Fruit fly (Drosophila melanogaster): Measurements from ENCODE around the gene Bulli.
A peak's percentile ranks its signal among the peaks of the same experiment; 100 is the strongest.

The Bulli gene

dm6 chr3L:6482838-6483237 is 5.6 kb upstream of the Bulli start (continued):
- TF ChIP-seq E2f1 (GFP tag; IDR thresholded peaks at IDR 0.05): peak; percentile 36; the same call in 1 of the 2 replicates
- no peak for TF ChIP-seq HmgZ (tag; optimal IDR thresholded peaks at IDR 0.05)
- TF ChIP-seq Hmx (GFP tag; optimal IDR thresholded peaks at IDR 0.05): no peak
- no peak for TF ChIP-seq lov (optimal IDR thresholded peaks at IDR 0.05)
- TF ChIP-seq lov (GFP tag; IDR thresholded peaks at IDR 0.05): 0 out of 3 replicates have a peak, but pooled peaks have one; percentile 38
- no peak for TF ChIP-seq CHES-1-like (GFP tag; optimal IDR thresholded peaks at IDR 0.05)
- no peak for TF ChIP-seq CG4820 (GFP tag; optimal IDR thresholded peaks at IDR 0.05)
- TF ChIP-seq tll (GFP tag; optimal IDR thresholded peaks at IDR 0.05): no peak
- peak; percentile 26 for TF ChIP-seq fd96Cb (tag; optimal IDR thresholded peaks at IDR 0.05)
- no peak for TF ChIP-seq yki (optimal IDR thresholded peaks at IDR 0.05)
- TF ChIP-seq Sry-β (GFP tag; optimal IDR thresholded peaks at IDR 0.05): no peak
- TF ChIP-seq fd64A (GFP tag; optimal IDR thresholded peaks at IDR 0.05): no peak
- TF ChIP-seq hb (GFP tag; IDR thresholded peaks at IDR 0.05; ENCODE audit: partially characterized antibody): no peak
- peak; percentile 58 for TF ChIP-seq ATbp (GFP tag; optimal IDR thresholded peaks at IDR 0.05)
- peak; percentile 44; the same call in 1 of the 3 replicates for TF ChIP-seq zfh1 (GFP tag; IDR thresholded peaks at IDR 0.05)
- no peak for TF ChIP-seq Lim3 (GFP tag; IDR thresholded peaks at IDR 0.05)
- peak; percentile 7 for TF ChIP-seq nom (GFP tag; optimal IDR thresholded peaks at IDR 0.05)
- no peak for TF ChIP-seq NC2α (GFP tag; optimal IDR thresholded peaks at IDR 0.05)
- peak; percentile 43 for TF ChIP-seq Ssrp (tag; optimal IDR thresholded peaks at IDR 0.05)
- TF ChIP-seq Abd-B (GFP tag; optimal IDR thresholded peaks at IDR 0.05): no peak
- TF ChIP-seq caup (GFP tag; optimal IDR thresholded peaks at IDR 0.05; ENCODE audit: severe bottlenecking): no peak
- TF ChIP-seq CG12744 (GFP tag; optimal IDR thresholded peaks at IDR 0.05): no peak
- TF ChIP-seq CG9797 (GFP tag; optimal IDR thresholded peaks at IDR 0.05): no peak
- no peak for TF ChIP-seq vfl (GFP tag; optimal IDR thresholded peaks at IDR 0.05)
- no peak for TF ChIP-seq chn (GFP tag; optimal IDR thresholded peaks at IDR 0.05)
- TF ChIP-seq schlank (tag; optimal IDR thresholded peaks at IDR 0.05): no peak
- TF ChIP-seq Kr (GFP tag; optimal IDR thresholded peaks at IDR 0.05): no peak
- TF ChIP-seq hbn (GFP tag; IDR thresholded peaks at IDR 0.05; ENCODE audit: partially characterized antibody): no peak
- no peak for TF ChIP-seq crol (GFP tag; IDR thresholded peaks at IDR 0.05)
- TF ChIP-seq MESR4 (GFP tag; optimal IDR thresholded peaks at IDR 0.05): no peak
- TF ChIP-seq gce (GFP tag; IDR thresholded peaks at IDR 0.05): no peak
- no peak for TF ChIP-seq kay (GFP tag; optimal IDR thresholded peaks at IDR 0.05)
- no peak for TF ChIP-seq vnd (GFP tag; IDR thresholded peaks at IDR 0.05; ENCODE audit: partially characterized antibody)
- TF ChIP-seq Hr51 (GFP tag; optimal IDR thresholded peaks at IDR 0.05): peak in 1 of 2 experiments; percentile 60
- TF ChIP-seq lola (GFP tag; optimal IDR thresholded peaks at IDR 0.05): no peak
- no peak for TF ChIP-seq danr (GFP tag; IDR thresholded peaks at IDR 0.05)
- no peak for TF ChIP-seq CG16815 (GFP tag; optimal IDR thresholded peaks at IDR 0.05)
- peak; percentile 53 for TF ChIP-seq CG31441 (GFP tag; IDR thresholded peaks at IDR 0.05)
- TF ChIP-seq CG15479 (GFP tag; optimal IDR thresholded peaks at IDR 0.05): no peak
- no peak for TF ChIP-seq CG14014 (GFP tag; IDR thresholded peaks at IDR 0.05)
- no peak for TF ChIP-seq dmrt11E (tag; optimal IDR thresholded peaks at IDR 0.05)
- no peak for TF ChIP-seq croc (GFP tag; conservative IDR thresholded peaks at IDR 0.05)
- TF ChIP-seq CG31388 (GFP tag; optimal IDR thresholded peaks at IDR 0.05): no peak
- peak; percentile 93 for TF ChIP-seq Drgx (GFP tag; IDR thresholded peaks at IDR 0.05)
- TF ChIP-seq nerfin-2 (GFP tag; IDR thresholded peaks at IDR 0.05; ENCODE audit: partially characterized antibody): no peak
- TF ChIP-seq Gug (GFP tag; IDR thresholded peaks at IDR 0.05): no peak
- TF ChIP-seq Asciz (GFP tag; optimal IDR thresholded peaks at IDR 0.05): peak; percentile 34
- 0 out of 2 replicates have a peak, but pooled peaks have one; percentile 18 for TF ChIP-seq CG6689 (GFP tag; IDR thresholded peaks at IDR 0.05)
- no peak for TF ChIP-seq en (GFP tag; optimal IDR thresholded peaks at IDR 0.05)
- TF ChIP-seq CG1233 (GFP tag; optimal IDR thresholded peaks at IDR 0.05): no peak
- TF ChIP-seq CG18764 (GFP tag; optimal IDR thresholded peaks at IDR 0.05): no peak

Data from whole organism, embryonic.